Worm (Caenorhabditis elegans) whole organism, midembryonic: ENCODE measurements around the gene ZC404.2.

Experiments used
- flt-1 ChIP-seq: fragments of 200-800 bp; sonication (Bioruptor generic); IDR thresholded peaks from 2 replicates; pipeline ENCODE4 v1.3.6; 2022; ENCODE audit warnings: missing genetic modification characterization, missing compliant biosample characterization
- klf-2 ChIP-seq: fragments of 200-800 bp; sonication (Bioruptor generic); conservative IDR thresholded peaks from 2 replicates; pipeline ENCODE4 v1.3.6; 2022; ENCODE audit warnings: missing genetic modification reagents, missing genetic modification characterization, missing compliant biosample characterization
- med-1 ChIP-seq: sonication (generic microtip); optimal IDR thresholded peaks from 2 replicates; lab custom pipeline; 2017; ENCODE audit warnings: missing genetic modification characterization, mild to moderate bottlenecking, missing compliant biosample characterization, antibody characterized with exemption, missing genetic modification reagents; ENCODE audit not compliant: insufficient read depth
- tab-1 ChIP-seq: fragments of 200-800 bp; sonication (Bioruptor generic); IDR thresholded peaks from 2 replicates; pipeline ENCODE4 v1.3.6; 2022; ENCODE audit warnings: missing genetic modification characterization, missing compliant biosample characterization
- ztf-29 ChIP-seq: fragments of 200-800 bp; sonication (Bioruptor generic); IDR thresholded peaks from 2 replicates; pipeline ENCODE4 v1.3.6; 2022; ENCODE audit warnings: missing genetic modification reagents, missing genetic modification characterization, missing compliant biosample characterization

ce11 chrV:6823432-6823831 lies 35.7 kb downstream of the ZC404.2 start:
- TF ChIP-seq flt-1 (GFP tag; lab: Robert Waterston, UW), result no peak
- no peak for TF ChIP-seq ztf-29 (GFP tag; lab: Robert Waterston, UW)
- TF ChIP-seq med-1, result no peak
- TF ChIP-seq tab-1 (GFP tag; lab: Robert Waterston, UW), result no peak
- TF ChIP-seq klf-2 (GFP tag; lab: Robert Waterston, UW), result no peak
